Fruit fly (Drosophila melanogaster) whole organism, embryonic: ENCODE results near the gene CG6330.

Experiments
- B-H1 ChIP-seq: fragments of 200-800 bp; sonication (Bioruptor generic); IDR thresholded peaks from 3 replicates; pipeline ENCODE4 v1.3.6; 2022; ENCODE audit warnings: missing biosample characterization, missing genetic modification characterization
- CG10147 ChIP-seq: fragments of 200-800 bp; sonication (Bioruptor generic); optimal IDR thresholded peaks from 2 replicates; lab custom pipeline; 2019; ENCODE audit warnings: missing biosample characterization, mild to moderate bottlenecking, missing genetic modification characterization, moderate library complexity
- CG11695 ChIP-seq: fragments of 200-800 bp; sonication (Bioruptor generic); IDR thresholded peaks from 3 replicates; pipeline ENCODE4 v1.3.6; 2022; ENCODE audit warnings: missing biosample characterization, missing genetic modification characterization
- CG11723 ChIP-seq: fragments of 200-800 bp; sonication (Bioruptor generic); optimal IDR thresholded peaks from 2 replicates; lab custom pipeline; 2017; ENCODE audit warnings: missing biosample characterization, mild to moderate bottlenecking, missing genetic modification characterization
- CG12219 ChIP-seq: fragments of 200-800 bp; sonication (Bioruptor generic); optimal IDR thresholded peaks from 3 replicates; lab custom pipeline; 2018; ENCODE audit warnings: missing biosample characterization, mild to moderate bottlenecking, missing genetic modification characterization
- CG13123 ChIP-seq: fragments of 200-800 bp; sonication (Bioruptor generic); optimal IDR thresholded peaks from 2 replicates; lab custom pipeline; 2016; ENCODE audit warnings: missing biosample characterization, missing genetic modification characterization
- CG15514 ChIP-seq: fragments of 200-800 bp; sonication (Bioruptor generic); optimal IDR thresholded peaks from 3 replicates; lab custom pipeline; 2017; ENCODE audit warnings: missing biosample characterization, missing genetic modification characterization, mild to moderate bottlenecking, moderate library complexity, missing genetic modification reagents
- CG1647 ChIP-seq: fragments of 200-800 bp; sonication (Bioruptor generic); optimal IDR thresholded peaks from 3 replicates; lab custom pipeline; 2016; ENCODE audit warnings: missing biosample characterization, missing genetic modification characterization
- CG17359 ChIP-seq: fragments of 200-800 bp; sonication (Bioruptor generic); optimal IDR thresholded peaks from 3 replicates; lab custom pipeline; 2018; ENCODE audit warnings: missing biosample characterization, mild to moderate bottlenecking, missing genetic modification characterization, moderate library complexity
- CG17361 ChIP-seq: fragments of 200-800 bp; sonication (Bioruptor generic); IDR thresholded peaks from 3 replicates; pipeline ENCODE4 v1.3.6; 2022; ENCODE audit warnings: missing biosample characterization, missing genetic modification characterization
- CG17385 ChIP-seq: fragments of 200-800 bp; sonication (Bioruptor generic); optimal IDR thresholded peaks from 3 replicates; lab custom pipeline; 2018; ENCODE audit warnings: missing biosample characterization, mild to moderate bottlenecking, missing genetic modification characterization
- CG17829 ChIP-seq: fragments of 200-800 bp; optimal IDR thresholded peaks from 2 replicates; lab custom pipeline; 2019; ENCODE audit warnings: missing biosample characterization, mild to moderate bottlenecking, missing genetic modification characterization, moderate library complexity
- CG18599 ChIP-seq: fragments of 200-800 bp; sonication (Bioruptor generic); optimal IDR thresholded peaks from 3 replicates; lab custom pipeline; 2017; ENCODE audit warnings: missing biosample characterization, missing genetic modification characterization, mild to moderate bottlenecking, moderate library complexity, missing genetic modification reagents
- CG2120 ChIP-seq: fragments of 200-800 bp; sonication (Bioruptor generic); optimal IDR thresholded peaks from 3 replicates; lab custom pipeline; 2016; ENCODE audit warnings: missing biosample characterization, missing genetic modification characterization
- CG2712 ChIP-seq: fragments of 200-800 bp; optimal IDR thresholded peaks from 3 replicates; lab custom pipeline; 2019; ENCODE audit warnings: missing biosample characterization, mild to moderate bottlenecking, missing genetic modification characterization, moderate library complexity
- CG30431 ChIP-seq: fragments of 200-800 bp; sonication (Bioruptor generic); optimal IDR thresholded peaks from 2 replicates; lab custom pipeline; 2017; ENCODE audit warnings: missing biosample characterization, missing genetic modification characterization
- CG31441 ChIP-seq: fragments of 200-800 bp; sonication (Bioruptor generic); IDR thresholded peaks from 2 replicates; pipeline ENCODE4 v1.3.6; 2022; ENCODE audit warnings: missing biosample characterization, missing genetic modification characterization
- CG3281 ChIP-seq: fragments of 200-800 bp; sonication (Bioruptor generic); optimal IDR thresholded peaks from 3 replicates; lab custom pipeline; 2017; ENCODE audit warnings: missing biosample characterization, mild to moderate bottlenecking, missing genetic modification characterization
- CG33213 ChIP-seq: fragments of 200-800 bp; sonication (Bioruptor generic); optimal IDR thresholded peaks from 3 replicates; lab custom pipeline; 2016; ENCODE audit warnings: missing biosample characterization, missing genetic modification characterization
- CG34376 ChIP-seq: fragments of 200-800 bp; sonication (Bioruptor generic); optimal IDR thresholded peaks from 2 replicates; lab custom pipeline; 2018; ENCODE audit warnings: missing biosample characterization, mild to moderate bottlenecking, missing genetic modification characterization
- CG5953 ChIP-seq: fragments of 200-800 bp; sonication (Bioruptor generic); IDR thresholded peaks from 2 replicates; pipeline ENCODE4 v1.3.6; 2022; ENCODE audit warnings: missing biosample characterization, missing genetic modification characterization
- CG6654 ChIP-seq: fragments of 200-800 bp; sonication (Bioruptor generic); optimal IDR thresholded peaks from 2 replicates; lab custom pipeline; 2017; ENCODE audit warnings: missing biosample characterization, mild to moderate bottlenecking, missing genetic modification characterization
- CG8359 ChIP-seq: fragments of 200-800 bp; sonication (Bioruptor generic); optimal IDR thresholded peaks from 2 replicates; lab custom pipeline; 2017; ENCODE audit warnings: missing biosample characterization, mild to moderate bottlenecking, missing genetic modification characterization, borderline replicate concordance
- CG9215 ChIP-seq: fragments of 200-800 bp; sonication (Bioruptor generic); IDR thresholded peaks from 2 replicates; pipeline ENCODE4 v1.3.6; 2022; ENCODE audit warnings: missing biosample characterization, missing genetic modification characterization
- CG9437 ChIP-seq: fragments of 200-800 bp; sonication (Bioruptor generic); optimal IDR thresholded peaks from 2 replicates; lab custom pipeline; 2018; ENCODE audit warnings: missing biosample characterization, mild to moderate bottlenecking, missing genetic modification characterization
- CG9932 ChIP-seq: fragments of 200-800 bp; sonication (Bioruptor generic); IDR thresholded peaks from 2 replicates; pipeline ENCODE4 v1.3.6; 2022; ENCODE audit warnings: missing biosample characterization, missing genetic modification characterization
- CHES-1-like ChIP-seq: fragments of 200-800 bp; sonication (Bioruptor generic); optimal IDR thresholded peaks from 2 replicates; lab custom pipeline; 2016; ENCODE audit warnings: missing biosample characterization, missing genetic modification characterization
- CoRest ChIP-seq: fragments of 200-800 bp; sonication (Bioruptor generic); optimal IDR thresholded peaks from 3 replicates; lab custom pipeline; 2018; ENCODE audit warnings: missing biosample characterization, mild to moderate bottlenecking, missing genetic modification characterization, moderate library complexity
- Dad ChIP-seq: fragments of 200-800 bp; sonication (Bioruptor generic); optimal IDR thresholded peaks from 3 replicates; lab custom pipeline; 2016; ENCODE audit warnings: missing biosample characterization, missing genetic modification characterization
- Dek ChIP-seq: fragments of 200-800 bp; sonication (Bioruptor generic); optimal IDR thresholded peaks from 3 replicates; lab custom pipeline; 2019; ENCODE audit warnings: missing biosample characterization, mild to moderate bottlenecking, missing genetic modification characterization, moderate library complexity
- Fer3 ChIP-seq: fragments of 200-800 bp; sonication (Bioruptor generic); optimal IDR thresholded peaks from 2 replicates; lab custom pipeline; 2018; ENCODE audit warnings: missing biosample characterization, mild to moderate bottlenecking, missing genetic modification characterization, moderate library complexity
- Lhr ChIP-seq: fragments of 200-800 bp; sonication (Bioruptor generic); optimal IDR thresholded peaks from 3 replicates; lab custom pipeline; 2017; ENCODE audit warnings: mild to moderate bottlenecking, missing biosample characterization, missing genetic modification reagents, missing genetic modification characterization
- MESR4 ChIP-seq: fragments of 200-800 bp; sonication (Bioruptor generic); optimal IDR thresholded peaks from 2 replicates; lab custom pipeline; 2018; ENCODE audit warnings: missing biosample characterization, mild to moderate bottlenecking, missing genetic modification characterization, moderate library complexity
- Max ChIP-seq: fragments of 200-800 bp; sonication (Bioruptor generic); optimal IDR thresholded peaks from 2 replicates; lab custom pipeline; 2016; ENCODE audit warnings: missing biosample characterization, mild to moderate bottlenecking, missing genetic modification characterization
- Nf-YC ChIP-seq: fragments of 200-800 bp; optimal IDR thresholded peaks from 3 replicates; lab custom pipeline; 2019; ENCODE audit warnings: missing biosample characterization, mild to moderate bottlenecking, missing genetic modification characterization, moderate library complexity
- Pdp1 ChIP-seq, 2 experiments: fragments of 200-800 bp; sonication (Bioruptor generic); optimal IDR thresholded peaks; 3 replicates each; lab custom pipeline; 2016; ENCODE audit warnings: missing biosample characterization in 2 of 2, missing genetic modification characterization in 2 of 2, mild to moderate bottlenecking in 1 of 2, moderate library complexity in 1 of 2
- Poxn ChIP-seq: fragments of 200-800 bp; sonication (Bioruptor generic); IDR thresholded peaks from 2 replicates; pipeline ENCODE4 v1.3.6; 2022; ENCODE audit warnings: missing biosample characterization, missing genetic modification characterization
- Stat92E ChIP-seq, 3 experiments: fragments of >200 bp in 2 of 3; fragments of 200-800 bp in 1 of 3; sonication (Bioruptor generic) in 1 of 3; optimal IDR thresholded peaks; 2 replicates each; lab custom pipeline; 2017 to 2019; ENCODE audit warnings: missing biosample characterization in 3 of 3, missing genetic modification characterization in 3 of 3, mild to moderate bottlenecking in 1 of 3, moderate library complexity in 1 of 3
- TFAM ChIP-seq: fragments of 200-800 bp; sonication (Bioruptor generic); optimal IDR thresholded peaks from 2 replicates; lab custom pipeline; 2017; ENCODE audit warnings: missing biosample characterization, missing genetic modification characterization, inconsistent platforms
- ash1 ChIP-seq: fragments of 200-800 bp; sonication (Bioruptor generic); optimal IDR thresholded peaks from 2 replicates; lab custom pipeline; 2018; ENCODE audit warnings: missing biosample characterization, mild to moderate bottlenecking, missing genetic modification characterization
- br ChIP-seq: fragments of >200 bp; optimal IDR thresholded peaks from 2 replicates; lab custom pipeline; 2017
- chinmo ChIP-seq: fragments of 200-800 bp; sonication (Bioruptor generic); IDR thresholded peaks from 4 replicates; pipeline ENCODE4 v1.3.6; 2022; ENCODE audit warnings: missing biosample characterization, missing genetic modification characterization; ENCODE audit not compliant: partially characterized antibody
- chm ChIP-seq: fragments of 200-800 bp; sonication (Bioruptor generic); IDR thresholded peaks from 2 replicates; pipeline ENCODE4 v1.3.6; 2022; ENCODE audit warnings: missing biosample characterization, missing genetic modification characterization
- dpn ChIP-seq, 2 experiments: fragments of 200-800 bp; sonication (Bioruptor generic); optimal IDR thresholded peaks; 3 replicates each; lab custom pipeline; 2016; ENCODE audit warnings: missing biosample characterization in 2 of 2, missing genetic modification characterization in 2 of 2
- en ChIP-seq: fragments of 200-800 bp; sonication (Bioruptor generic); optimal IDR thresholded peaks from 2 replicates; lab custom pipeline; 2016; ENCODE audit warnings: missing biosample characterization, missing genetic modification characterization
- odd ChIP-seq: fragments of 200-800 bp; sonication (Bioruptor generic); optimal IDR thresholded peaks from 2 replicates; lab custom pipeline; 2017; ENCODE audit warnings: missing biosample characterization, mild to moderate bottlenecking, missing genetic modification characterization
- pfk ChIP-seq: fragments of 200-800 bp; sonication (Bioruptor generic); optimal IDR thresholded peaks from 2 replicates; lab custom pipeline; 2018; ENCODE audit warnings: missing biosample characterization, mild to moderate bottlenecking, missing genetic modification characterization, moderate library complexity
- prd ChIP-seq, 3 experiments: fragments of >200 bp in 2 of 3; fragments of 200-800 bp in 1 of 3; sonication (Bioruptor generic) in 1 of 3; optimal IDR thresholded peaks in 2 of 3; IDR thresholded peaks in 1 of 3; 2 replicates in 2 of 3; 3 replicates in 1 of 3; pipeline versions ENCODE4 v1.3.6 to Lab custom; 2017 to 2022; ENCODE audit warnings: missing biosample characterization in 1 of 3, missing genetic modification characterization in 1 of 3
- sug ChIP-seq: fragments of 200-800 bp; optimal IDR thresholded peaks from 2 replicates; lab custom pipeline; 2019; ENCODE audit warnings: missing biosample characterization, mild to moderate bottlenecking, missing genetic modification characterization, moderate library complexity
- tna ChIP-seq: fragments of 200-800 bp; sonication (Bioruptor generic); IDR thresholded peaks from 2 replicates; pipeline ENCODE4 v1.3.6; 2022; ENCODE audit warnings: missing biosample characterization, missing genetic modification characterization; ENCODE audit not compliant: partially characterized antibody

CG6330 gene

DNA sequence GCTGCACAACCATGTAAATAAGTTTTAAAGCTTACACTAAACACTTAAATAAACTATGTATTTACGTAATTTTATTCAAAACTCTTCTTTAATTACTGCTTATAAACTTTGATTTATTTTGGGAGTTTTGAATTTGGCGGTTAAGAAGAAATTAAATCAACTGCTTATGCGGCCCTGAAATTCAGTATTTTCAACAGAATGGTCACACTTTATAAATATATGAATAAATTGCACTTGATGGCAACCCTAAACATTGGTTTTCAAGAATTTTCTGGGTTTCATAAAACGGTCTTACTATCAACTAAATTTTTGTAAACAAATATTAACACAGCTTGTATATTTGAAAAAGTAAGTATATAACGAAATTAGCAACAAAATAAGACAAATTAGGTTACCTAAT lies 13.1 kb downstream of the CG6330 start, which contains the start of gene CG14252:
TSS of gene CG14252 (plus strand) at position 302 of the 400 bp plus-strand sequence.
- TF ChIP-seq CG1647 (GFP tag; lab: Kevin White, UChicago) (no peak), CG2120 (GFP tag; lab: Kevin White, UChicago) (peak; percentile 15), CG5953 (GFP tag; lab: Robert Waterston, UW) (no peak), CG17359 (tag; lab: Kevin White, UChicago) (no peak), CG11695 (GFP tag; lab: Robert Waterston, UW) (no peak), Dad (GFP tag; lab: Kevin White, UChicago) (no peak), B-H1 (GFP tag; lab: Robert Waterston, UW) (no peak), CG34376 (peak; percentile 29), br (lab: Kevin White, UChicago) (no peak), CG8359 (GFP tag; lab: Kevin White, UChicago) (no peak), CHES-1-like (GFP tag; lab: Kevin White, UChicago) (peak; percentile 38), odd (GFP tag; lab: Kevin White, UChicago) (no peak), CG18599 (GFP tag; lab: Kevin White, UChicago) (no peak), CG2712 (tag; lab: Kevin White, UChicago) (peak; percentile 57), CG6654 (GFP tag; lab: Kevin White, UChicago) (no peak), CG17829 (tag; lab: Kevin White, UChicago) (peak; percentile 61), TFAM (GFP tag; lab: Kevin White, UChicago) (no peak), CG3281 (peak; percentile 76), CG30431 (GFP tag; lab: Kevin White, UChicago) (no peak), MESR4 (GFP tag; lab: Kevin White, UChicago) (peak; percentile 33), CoRest (tag; lab: Kevin White, UChicago) (peak; percentile 23), Stat92E (GFP tag; optimal IDR thresholded peaks at IDR 0.05; lab: Kevin White, UChicago) (peak in 1 of 3 experiments; percentile 79), chinmo (GFP tag; lab: Robert Waterston, UW) (0 out of 4 replicates have a peak, but pooled peaks have one; percentile 23), en (GFP tag; lab: Kevin White, UChicago) (no peak), chm (GFP tag; lab: Robert Waterston, UW) (no peak), dpn (GFP tag; optimal IDR thresholded peaks at IDR 0.05; lab: Kevin White, UChicago) (peak in 1 of 2 experiments; percentile 16), CG9932 (no peak), Nf-YC (tag; lab: Kevin White, UChicago) (no peak), Lhr (GFP tag; lab: Kevin White, UChicago) (peak; percentile 47), pfk (GFP tag; lab: Kevin White, UChicago) (no peak), CG15514 (GFP tag; lab: Kevin White, UChicago) (peak; percentile 74), Dek (tag; lab: Kevin White, UChicago) (peak; percentile 11), CG17385 (GFP tag; lab: Kevin White, UChicago) (no peak), CG33213 (peak; percentile 65), Fer3 (tag; lab: Kevin White, UChicago) (no peak), tna (GFP tag; lab: Robert Waterston, UW) (no peak), CG9437 (no peak), CG17361 (GFP tag; lab: Robert Waterston, UW) (0 out of 3 replicates have a peak, but pooled peaks have one; percentile 23), CG12219 (GFP tag; lab: Kevin White, UChicago) (no peak), Pdp1 (GFP tag; optimal IDR thresholded peaks at IDR 0.05; lab: Kevin White, UChicago) (peak in 1 of 2 experiments; percentile 71), ash1 (GFP tag; lab: Kevin White, UChicago) (no peak), CG9215 (GFP tag; lab: Robert Waterston, UW) (no peak), CG10147 (GFP tag; lab: Kevin White, UChicago) (peak; percentile 53), CG13123 (GFP tag; lab: Kevin White, UChicago) (no peak), Max (GFP tag; lab: Kevin White, UChicago) (peak; percentile 17), prd (optimal IDR thresholded peaks at IDR 0.05; lab: Kevin White, UChicago) (no peak), prd (GFP tag; IDR thresholded peaks at IDR 0.05; lab: Robert Waterston, UW) (no peak), sug (peak; percentile 27), CG11723 (no peak), CG31441 (no peak), Poxn (GFP tag; lab: Robert Waterston, UW) (no peak)
